Worm (Caenorhabditis elegans) whole organism, dauer: Measurements from ENCODE around the gene memi-2.

Experiments used
- unc-62 ChIP-seq: sonication (generic microtip); optimal IDR thresholded peaks from 2 replicates; lab custom pipeline; 2017; ENCODE audit warnings: missing biosample characterization, missing genetic modification reagents, missing genetic modification characterization

The memi-2 gene

DNA sequence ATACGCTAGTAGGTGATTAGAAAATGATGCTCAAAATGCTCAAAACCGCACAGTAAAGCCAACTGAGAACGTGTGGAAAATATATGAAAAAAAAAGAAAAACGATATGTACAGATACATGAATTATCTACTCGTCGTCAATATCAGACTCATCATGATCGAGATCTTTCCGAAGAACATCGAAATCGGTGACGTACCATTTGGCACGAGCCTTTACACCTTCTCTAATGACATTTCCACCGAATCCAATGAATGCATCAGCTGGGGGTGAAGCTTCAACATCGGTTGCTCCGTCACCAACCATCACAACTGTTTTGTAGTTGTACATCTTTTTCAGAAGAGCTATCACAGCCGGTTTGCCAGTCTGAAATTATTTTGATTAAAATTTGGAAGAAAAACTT, 11.1 kb downstream of the memi-2 start:
- no peak for TF ChIP-seq unc-62 (GFP tag; lab: Kevin White, UChicago)

DNA sequence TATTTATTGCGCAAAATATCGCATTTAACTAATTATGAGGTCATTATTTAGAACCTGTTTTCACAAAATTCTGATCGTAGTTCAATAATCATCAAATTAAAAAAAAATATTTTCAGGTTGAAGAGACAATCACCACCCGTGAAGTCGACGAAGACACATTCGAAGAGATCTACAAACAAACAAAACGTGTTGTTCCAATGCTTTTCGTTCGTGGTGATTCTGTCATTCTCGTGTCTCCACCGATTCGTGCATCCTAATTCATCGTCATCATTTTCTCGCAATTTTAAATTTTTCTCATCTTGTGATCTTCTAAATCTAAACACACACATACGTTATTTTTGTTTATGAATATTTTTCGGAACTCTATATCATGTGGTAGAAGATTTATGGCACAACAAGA, 11.5 kb downstream of the memi-2 start:
- no peak for TF ChIP-seq unc-62 (GFP tag; lab: Kevin White, UChicago)

DNA sequence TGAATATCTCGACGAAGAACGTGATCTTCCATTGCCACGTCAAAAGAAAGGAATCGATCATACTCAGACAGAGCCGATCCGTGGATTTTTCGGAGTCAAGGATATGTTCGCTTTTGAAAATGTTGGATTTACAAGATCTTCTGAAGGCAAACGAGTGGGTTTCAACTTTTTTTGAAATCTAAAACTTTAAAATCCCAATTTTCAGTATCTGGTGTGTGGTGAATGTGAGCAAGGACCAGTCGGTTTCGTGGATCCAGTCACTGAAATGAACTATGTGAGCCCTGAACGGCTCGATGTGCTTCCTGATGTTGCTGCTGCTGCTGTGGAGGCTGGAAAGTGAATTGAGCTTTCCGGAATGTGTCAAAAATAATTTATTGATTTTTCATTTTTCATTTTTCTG, 13.4 kb downstream of the memi-2 start, which contains the start of gene lsm-3:
TSS of gene lsm-3 (plus strand) at position 301 of the 400 bp plus-strand sequence.
- TF ChIP-seq unc-62 (GFP tag; lab: Kevin White, UChicago) = no peak

DNA sequence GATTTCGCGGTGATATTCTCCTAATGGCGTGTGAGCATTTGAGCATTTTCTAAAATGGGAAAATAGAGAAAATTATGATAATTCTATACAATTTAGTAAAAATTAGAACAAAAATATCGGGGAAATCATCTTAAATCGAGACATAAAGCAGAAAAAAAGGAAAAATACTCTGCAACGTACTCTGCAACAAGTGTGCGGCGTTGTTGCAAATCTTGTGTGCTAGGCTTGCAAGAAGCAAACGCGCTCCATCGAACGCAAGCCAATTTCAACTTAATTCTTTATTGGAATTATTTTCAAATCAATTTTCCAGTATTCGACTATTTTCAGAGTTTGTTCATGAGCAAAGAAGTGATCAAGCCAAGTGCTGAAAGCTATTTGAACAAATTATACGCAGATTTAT, 14.3 kb downstream of the memi-2 start, which contains the start of the genes Y62E10A.20, Y62E10A.23 and mdt-9:
TSS of gene Y62E10A.20 (minus strand) at position 49 of the 400 bp plus-strand sequence.
TSS of gene Y62E10A.23 (plus strand) at position 282 of the 400 bp plus-strand sequence.
TSS of gene mdt-9 (plus strand) at position 338 of the 400 bp plus-strand sequence.
- no peak for TF ChIP-seq unc-62 (GFP tag; lab: Kevin White, UChicago)

DNA sequence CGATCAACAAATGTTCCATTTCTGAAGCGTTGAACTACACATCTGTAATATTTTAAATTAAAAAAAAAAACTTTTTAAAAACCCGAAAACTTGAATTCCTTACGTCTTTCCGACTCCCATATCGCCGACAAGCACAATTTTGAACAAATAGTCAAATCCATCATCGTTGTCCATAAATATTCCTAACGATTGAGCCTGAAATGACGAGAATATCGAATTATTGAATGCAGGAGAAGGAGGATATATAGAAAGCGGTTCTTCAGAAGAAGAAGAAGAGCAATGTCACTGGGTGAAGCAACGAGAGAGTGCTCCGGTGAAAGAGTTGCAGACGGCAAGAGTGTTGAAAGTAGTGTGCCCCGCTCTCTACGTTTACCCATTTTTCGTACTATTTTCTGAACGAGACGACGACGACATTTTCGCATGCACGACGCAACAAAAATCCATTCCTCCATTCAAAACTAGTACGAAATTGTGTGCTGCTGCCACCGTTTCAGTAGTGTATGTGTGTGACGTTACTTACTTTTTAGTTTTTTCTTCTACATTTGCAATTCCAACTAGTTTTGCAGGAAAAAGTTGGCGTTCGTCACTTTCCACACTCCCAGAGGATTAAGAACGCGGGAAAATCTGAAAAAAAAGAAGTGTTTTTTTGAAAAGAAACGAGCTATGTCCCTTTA, 16.4 kb downstream of the memi-2 start, which contains the start of gene rab-19:
TSS of gene rab-19 (minus strand) at position 624 of the 674 bp plus-strand sequence.
- no peak for TF ChIP-seq unc-62 (GFP tag; lab: Kevin White, UChicago)

DNA sequence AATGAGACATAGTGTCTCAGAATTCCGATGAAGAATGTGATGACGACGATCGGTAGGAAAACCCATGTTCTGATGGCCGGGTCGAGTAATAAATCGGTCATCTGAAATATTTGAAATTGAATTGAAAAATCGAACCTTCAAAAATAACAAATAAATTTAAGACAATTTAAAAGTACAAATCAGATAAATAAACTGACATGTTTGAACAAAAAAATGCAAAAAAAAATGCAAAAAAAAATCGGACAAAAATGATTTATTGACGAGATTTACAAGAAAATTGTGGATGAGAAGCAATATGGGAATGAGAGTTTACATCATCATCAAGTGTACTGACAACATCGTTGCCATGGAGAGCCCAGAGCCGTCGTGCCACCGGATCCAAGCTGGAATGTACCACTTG, 18.5 kb downstream of the memi-2 start, which contains the start of gene emc-3:
TSS of gene emc-3 (minus strand) at position 101 of the 400 bp plus-strand sequence.
- no peak for TF ChIP-seq unc-62 (GFP tag; lab: Kevin White, UChicago)

DNA sequence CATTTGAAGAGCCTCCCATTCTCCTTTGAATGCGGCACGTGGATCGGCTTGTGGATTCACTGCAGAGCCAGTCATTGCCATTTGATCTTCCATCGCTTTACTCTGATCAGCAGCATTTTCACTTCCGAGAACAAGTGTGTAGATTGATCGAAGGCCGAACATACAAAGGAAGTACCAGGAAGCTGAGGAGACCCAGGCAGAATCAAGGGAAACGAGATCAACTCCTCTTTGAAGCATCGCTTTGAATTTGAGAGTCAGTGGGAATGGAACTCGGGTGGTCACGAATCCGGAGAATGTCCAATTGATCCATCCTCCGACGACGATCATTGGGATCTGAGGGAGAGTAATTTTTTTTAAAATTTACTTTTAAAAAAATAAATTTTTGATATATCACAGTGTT, 19.8 kb downstream of the memi-2 start:
- TF ChIP-seq unc-62 (GFP tag; lab: Kevin White, UChicago) = no peak

DNA sequence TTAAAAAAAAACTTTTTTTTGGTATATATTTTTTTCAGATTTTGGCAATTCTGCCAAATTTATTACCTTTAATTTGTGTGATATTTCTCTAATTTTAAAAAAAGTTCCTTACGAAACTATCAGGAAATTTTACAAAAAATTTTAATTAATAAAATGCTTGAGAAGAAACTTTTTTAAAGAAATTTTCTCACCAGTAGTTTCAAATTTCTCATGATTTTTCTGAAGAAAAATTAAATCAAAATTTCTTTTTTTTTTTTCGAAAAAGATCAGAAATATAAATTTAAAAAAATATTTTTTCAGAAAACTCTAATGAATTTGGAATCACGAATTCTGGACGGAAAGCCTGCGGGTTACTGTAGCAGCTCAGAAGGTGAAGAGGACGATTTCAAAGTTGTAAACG, 22.6 kb downstream of the memi-2 start, which contains the start of gene mau-8:
TSS of gene mau-8 (plus strand) at position 301 of the 400 bp plus-strand sequence.
- TF ChIP-seq unc-62 (GFP tag; lab: Kevin White, UChicago) = no peak

DNA sequence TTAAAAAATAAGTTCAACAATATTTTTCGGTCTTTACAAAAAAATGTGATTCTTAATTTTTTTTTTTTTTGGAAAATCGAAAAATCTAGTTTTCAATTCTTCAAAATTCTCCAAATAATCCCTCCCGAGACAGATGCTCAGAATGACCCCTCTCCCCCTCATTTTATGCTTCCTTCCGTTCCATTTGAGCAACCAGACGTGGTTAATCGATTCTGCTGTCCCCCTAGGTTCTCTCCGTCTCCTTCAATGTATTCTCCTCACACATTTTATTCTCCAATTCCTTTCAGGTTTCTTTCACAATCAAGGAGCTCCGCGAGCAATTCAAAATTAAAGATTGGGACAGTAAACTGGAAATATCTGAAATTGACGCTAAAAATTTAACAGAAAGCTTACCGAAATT, 25.4 kb downstream of the memi-2 start:
- TF ChIP-seq unc-62 (GFP tag; lab: Kevin White, UChicago) = no peak

DNA sequence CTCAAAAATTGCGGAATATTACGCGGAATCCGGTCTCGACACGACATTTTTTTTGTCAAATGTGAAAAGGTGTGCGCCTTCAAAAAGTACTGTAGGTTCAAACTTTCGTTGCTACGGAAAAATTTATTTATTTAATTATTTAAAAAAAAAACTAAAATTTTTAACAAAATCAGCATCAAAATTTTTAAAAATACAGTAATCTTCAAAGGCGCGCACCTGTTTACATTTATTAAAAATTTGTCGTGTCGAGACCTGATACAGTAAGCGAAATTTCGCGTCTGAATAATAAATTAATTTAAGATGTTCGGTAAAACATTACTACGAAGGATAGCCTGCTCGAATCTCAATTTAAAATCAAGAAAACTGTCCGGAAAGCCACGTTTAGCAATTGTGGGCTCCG, 28.6 kb downstream of the memi-2 start, which contains the start of gene Y62E10A.6:
TSS of gene Y62E10A.6 (plus strand) at position 301 of the 400 bp plus-strand sequence.
- TF ChIP-seq unc-62 (GFP tag; lab: Kevin White, UChicago) = no peak

DNA sequence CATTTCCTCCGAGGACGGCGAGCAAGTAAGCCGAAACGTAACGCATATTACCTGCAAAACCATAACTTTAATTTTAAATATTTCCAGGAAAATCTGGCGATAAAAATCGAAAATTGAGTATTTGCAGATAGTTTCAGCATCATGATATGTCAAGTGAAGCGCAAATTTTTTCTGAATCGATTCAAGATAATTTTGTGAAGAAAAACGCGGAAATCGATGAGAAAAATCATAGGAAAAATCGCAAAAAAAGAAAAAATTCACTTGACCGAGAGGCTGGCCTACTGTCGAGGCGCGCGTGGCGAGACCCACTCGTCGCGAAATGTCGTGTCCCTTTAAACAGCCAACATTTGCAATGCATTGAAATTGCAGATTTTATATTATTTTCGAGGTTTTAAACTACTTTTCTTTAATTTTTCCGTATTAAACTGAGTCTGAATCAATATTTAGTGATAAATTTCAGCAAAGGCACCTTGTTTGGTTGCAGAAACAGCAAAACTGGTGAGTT, 30.0 kb downstream of the memi-2 start, which contains the start of the genes rla-2, popl-7 and Y62E10A.24:
TSS of gene rla-2 (minus strand) at position 51 of the 505 bp plus-strand sequence.
TSS of gene popl-7 (plus strand) at position 455 of the 505 bp plus-strand sequence.
TSS of gene Y62E10A.24 (plus strand) at position 476 of the 505 bp plus-strand sequence.
- no peak for TF ChIP-seq unc-62 (GFP tag; lab: Kevin White, UChicago)

DNA sequence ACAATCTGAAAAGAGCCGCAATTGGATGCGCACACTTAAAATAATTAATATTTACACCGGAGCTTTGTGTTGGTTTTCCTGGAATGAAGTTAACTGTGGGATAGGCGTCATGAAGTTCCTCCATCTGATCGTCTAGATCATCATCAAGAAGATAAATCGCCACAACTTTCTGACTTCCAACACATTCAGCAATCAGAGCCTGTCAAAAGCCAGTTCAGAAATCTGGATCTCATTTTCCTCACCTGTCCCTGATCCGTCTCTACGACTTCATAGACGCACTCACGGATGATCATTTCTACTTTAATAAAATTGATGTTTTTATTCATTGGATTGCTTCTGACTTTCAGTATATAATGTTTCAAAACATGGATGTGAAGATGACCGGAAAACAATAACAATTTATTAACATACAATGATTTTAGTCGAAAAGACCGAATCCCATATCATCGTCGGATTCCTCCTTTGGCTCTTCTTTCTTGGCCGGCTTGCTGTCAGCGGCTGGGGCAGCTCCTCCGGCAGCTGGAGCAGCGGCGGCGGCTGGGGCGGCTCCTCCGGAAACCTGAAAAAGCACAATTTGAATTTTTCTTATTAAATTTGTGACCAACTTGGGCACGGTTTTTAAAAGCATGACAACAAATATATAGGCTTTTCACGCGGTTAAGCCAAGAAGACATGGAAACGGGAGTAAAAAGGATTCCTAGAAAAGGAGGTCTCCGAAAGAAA, 31.0 kb downstream of the memi-2 start, which contains the start of gene agt-1:
TSS of gene agt-1 (minus strand) at position 293 of the 723 bp plus-strand sequence.
- TF ChIP-seq unc-62 (GFP tag; lab: Kevin White, UChicago) = no peak

DNA sequence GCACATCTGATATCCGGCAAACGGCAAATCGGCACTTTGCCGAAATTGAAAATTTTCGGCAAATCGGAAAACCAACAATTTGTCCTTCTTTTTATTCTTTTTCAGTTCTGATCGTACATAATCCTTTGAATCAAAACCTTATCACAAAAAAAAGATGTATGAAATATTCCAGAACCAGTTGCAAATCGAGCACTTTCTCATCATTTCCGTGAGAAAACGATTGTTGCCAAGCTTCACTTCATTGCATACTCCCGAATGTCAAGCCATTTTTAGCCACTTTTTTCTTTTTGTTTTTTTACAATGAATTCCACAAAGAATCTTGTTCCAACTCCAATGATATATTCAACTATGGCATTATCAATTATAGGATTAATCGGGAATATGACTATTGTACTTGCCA, 35.4 kb downstream of the memi-2 start, which contains the start of gene srsx-25:
TSS of gene srsx-25 (plus strand) at position 301 of the 400 bp plus-strand sequence.
- no peak for TF ChIP-seq unc-62 (GFP tag; lab: Kevin White, UChicago)

DNA sequence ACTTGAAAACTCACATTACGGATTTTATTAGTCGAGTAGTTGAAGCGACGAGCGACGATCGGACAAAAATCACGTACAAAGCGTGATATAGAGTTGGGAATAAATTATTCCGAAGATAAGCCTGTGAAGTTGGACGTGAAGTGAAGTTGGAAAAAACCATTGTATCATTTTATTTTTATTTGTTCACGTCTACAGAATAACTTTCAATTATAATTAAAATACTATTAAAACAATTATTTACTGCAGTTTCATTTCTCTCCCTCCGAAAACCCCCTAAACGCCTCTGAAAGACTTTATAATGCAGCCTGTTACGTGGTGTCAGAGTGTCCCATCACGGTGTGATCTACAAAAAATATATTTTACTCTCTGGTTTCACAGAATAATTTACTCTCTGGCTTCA, 40.2 kb downstream of the memi-2 start, which contains the start of gene Y62E10A.3:
TSS of gene Y62E10A.3 (minus strand) at position 101 of the 400 bp plus-strand sequence.
- no peak for TF ChIP-seq unc-62 (GFP tag; lab: Kevin White, UChicago)

DNA sequence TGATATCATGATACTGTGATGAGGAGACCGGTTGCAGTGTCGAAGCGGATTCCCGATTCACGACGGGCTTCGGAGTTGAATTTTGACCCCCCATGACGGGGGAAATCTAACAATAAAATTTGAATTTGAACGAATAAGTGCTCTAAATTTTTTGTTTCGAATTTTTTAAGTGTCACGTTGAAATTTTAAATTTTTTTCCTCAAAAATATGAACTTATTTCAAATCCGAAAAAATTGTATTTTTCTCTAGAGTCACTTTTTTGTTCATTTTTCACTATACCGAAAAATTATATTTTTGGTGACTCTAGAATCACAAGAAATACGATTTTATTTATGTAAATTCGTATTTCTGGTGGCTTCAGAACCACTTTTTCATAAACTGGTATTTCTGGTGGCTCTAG, 41.8 kb downstream of the memi-2 start, which contains the start of gene W02A2.8:
TSS of gene W02A2.8 (minus strand) at position 101 of the 400 bp plus-strand sequence.
- TF ChIP-seq unc-62 (GFP tag; lab: Kevin White, UChicago) = no peak
